Fruit fly (Drosophila melanogaster): Measurements from ENCODE around the gene Dph4.

Gene Dph4

dm6 chr3R:5599521-5600360 lies 24.2 kb downstream of the Dph4 start:
- TF ChIP-seq CG1603 (tag; optimal IDR thresholded peaks at IDR 0.05) (peak; percentile 22), wor (GFP tag; IDR thresholded peaks at IDR 0.05) (no peak), CG4707 (GFP tag; optimal IDR thresholded peaks at IDR 0.05) (peak; percentile 65), Opbp (GFP tag; IDR thresholded peaks at IDR 0.05; ENCODE audit: partially characterized antibody) (no peak), CG32767 (GFP tag; IDR thresholded peaks at IDR 0.05) (no peak), CG15073 (GFP tag; optimal IDR thresholded peaks at IDR 0.05) (no peak), klu (GFP tag; IDR thresholded peaks at IDR 0.05) (no peak), CG9797 (GFP tag; optimal IDR thresholded peaks at IDR 0.05) (peak; percentile 62), twi (tag; optimal IDR thresholded peaks at IDR 0.05) (peak; percentile 8), zen2 (GFP tag; IDR thresholded peaks at IDR 0.05; ENCODE audit: partially characterized antibody) (no peak), gfzf (GFP tag; optimal IDR thresholded peaks at IDR 0.05) (peak; percentile 58), CG8944 (GFP tag; optimal IDR thresholded peaks at IDR 0.05) (no peak), sens (GFP tag) (peak; percentile 35), bab2 (GFP tag; optimal IDR thresholded peaks at IDR 0.05) (no peak), bigmax (GFP tag; optimal IDR thresholded peaks at IDR 0.05) (peak; percentile 97), Med (GFP tag) (peak; percentile 70), CG2712 (tag; optimal IDR thresholded peaks at IDR 0.05) (peak; percentile 27), lilli (GFP tag; optimal IDR thresholded peaks at IDR 0.05) (peak; percentile 10), dmrt11E (tag; optimal IDR thresholded peaks at IDR 0.05) (no peak), CG4282 (GFP tag; optimal IDR thresholded peaks at IDR 0.05) (peak; percentile 43), Ravus (GFP tag; IDR thresholded peaks at IDR 0.05) (no peak), CG12236 (GFP tag; optimal IDR thresholded peaks at IDR 0.05) (no peak), Dref (GFP tag; IDR thresholded peaks at IDR 0.05) (no peak), dan (GFP tag; IDR thresholded peaks at IDR 0.05) (no peak), CG30020 (tag; optimal IDR thresholded peaks at IDR 0.05) (peak; percentile 13), E2f1 (GFP tag; IDR thresholded peaks at IDR 0.05) (no peak), phol (tag; optimal IDR thresholded peaks at IDR 0.05) (peak; percentile 22), hkb (optimal IDR thresholded peaks at IDR 0.05) (no peak), hkb (GFP tag; IDR thresholded peaks at IDR 0.05) (no peak), eyg (GFP tag; optimal IDR thresholded peaks at IDR 0.05) (no peak), CG3281 (GFP tag; optimal IDR thresholded peaks at IDR 0.05) (no peak), zfh2 (GFP tag; optimal IDR thresholded peaks at IDR 0.05) (peak; percentile 9), Kr (GFP tag; optimal IDR thresholded peaks at IDR 0.05) (no peak), Trl (optimal IDR thresholded peaks at IDR 0.05) (peak in 1 of 2 experiments; percentile 33), Trl (GFP tag; optimal IDR thresholded peaks at IDR 0.05) (no peak), ash1 (GFP tag; optimal IDR thresholded peaks at IDR 0.05) (no peak), HLH3B (GFP tag; IDR thresholded peaks at IDR 0.05) (no peak), YL-1 (GFP tag; optimal IDR thresholded peaks at IDR 0.05) (peak; percentile 75), dm (GFP tag; optimal IDR thresholded peaks at IDR 0.05) (peak; percentile 98), cg (GFP tag; optimal IDR thresholded peaks at IDR 0.05) (peak; percentile 76), zf30C (GFP tag; optimal IDR thresholded peaks at IDR 0.05) (no peak), Atf6 (GFP tag; IDR thresholded peaks at IDR 0.05) (no peak), CG3163 (GFP tag; optimal IDR thresholded peaks at IDR 0.05) (peak; percentile 13), onecut (GFP tag; IDR thresholded peaks at IDR 0.05) (no peak), CG31388 (GFP tag; optimal IDR thresholded peaks at IDR 0.05) (no peak), CG2875 (GFP tag; optimal IDR thresholded peaks at IDR 0.05) (no peak), CG17912 (GFP tag; optimal IDR thresholded peaks at IDR 0.05) (peak; percentile 61), nerfin-2 (GFP tag; IDR thresholded peaks at IDR 0.05; ENCODE audit: partially characterized antibody) (no peak), usp (GFP tag; optimal IDR thresholded peaks at IDR 0.05) (no peak), CG12769 (tag; optimal IDR thresholded peaks at IDR 0.05) (peak; percentile 24), CG12659 (GFP tag; optimal IDR thresholded peaks at IDR 0.05) (no peak)
